Worm (Caenorhabditis elegans): ENCODE results near the gene pitr-6.

ce11 chrII:12481645-12482044 lies 36.5 kb downstream of the pitr-6 start:
- TF ChIP-seq him-1 (tag; optimal IDR thresholded peaks at IDR 0.05) = no peak
- no peak for TF ChIP-seq W03F9.2 (tag; optimal IDR thresholded peaks at IDR 0.05)
